Fruit fly (Drosophila melanogaster): ENCODE measurements around the gene CG10333.

DNA sequence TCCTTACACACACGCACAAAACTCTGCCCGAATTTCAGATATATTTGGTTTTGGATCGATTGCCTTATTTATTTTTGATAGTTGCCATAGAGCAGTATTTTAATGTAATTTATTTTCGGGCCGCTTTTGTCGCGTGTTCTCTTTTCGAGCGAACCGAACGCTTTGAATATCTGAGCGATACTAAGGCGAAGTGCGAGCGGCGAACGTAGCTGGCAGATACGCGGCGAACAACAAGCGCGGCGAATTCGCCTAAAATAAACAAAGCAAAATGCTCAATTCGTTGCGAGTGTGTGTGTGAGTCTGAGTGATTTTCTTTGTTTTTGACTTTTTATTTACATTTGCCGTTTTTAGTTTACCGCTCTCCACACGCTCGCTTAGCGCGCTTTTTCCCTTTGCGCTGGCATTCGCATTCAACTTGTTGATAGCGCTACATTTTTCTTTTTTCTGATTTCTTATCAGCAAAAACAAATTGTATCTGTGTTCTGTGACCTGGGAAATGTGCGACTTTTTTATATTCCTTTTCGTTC, 43.5 kb upstream of the CG10333 start:
- no peak for TF ChIP-seq CG8478 (optimal IDR thresholded peaks at IDR 0.05)
- TF ChIP-seq CTCF (optimal IDR thresholded peaks at IDR 0.05) = no peak

Measured in S2 (cell line).